Worm (Caenorhabditis elegans): ENCODE results near the gene sfxn-5.

DNA sequence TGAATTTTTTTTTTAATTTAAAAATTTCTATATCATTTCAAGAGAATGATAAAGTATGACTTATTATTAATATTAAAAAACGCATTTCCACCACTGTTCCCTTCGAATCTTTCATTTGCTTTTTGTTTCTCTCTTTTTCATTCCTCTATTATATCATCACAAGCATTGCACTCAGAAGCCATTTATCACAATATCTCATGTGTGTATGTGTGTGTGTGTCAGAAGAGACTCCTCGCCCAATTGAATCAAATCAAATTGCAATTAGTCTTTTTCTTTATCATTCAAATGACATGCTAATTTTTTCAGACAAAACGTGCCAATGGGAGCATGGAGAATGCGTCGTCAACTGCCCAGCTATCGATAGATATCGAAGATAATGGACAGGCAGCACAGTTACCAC lies 11.3 kb upstream of the sfxn-5 start, which contains the start of gene unc-105:
- TF ChIP-seq aly-2 (tag; optimal IDR thresholded peaks at IDR 0.05) (no peak), unc-62 (GFP tag; optimal IDR thresholded peaks at IDR 0.05) (no peak), nhr-6 (tag; optimal IDR thresholded peaks at IDR 0.05) (no peak), snpc-4 (tag; optimal IDR thresholded peaks at IDR 0.05) (no peak), mdl-1 (tag; optimal IDR thresholded peaks at IDR 0.05) (no peak), nhr-237 (tag; optimal IDR thresholded peaks at IDR 0.05) (no peak), unc-39 (tag; optimal IDR thresholded peaks at IDR 0.05) (no peak), lin-13 (GFP tag; optimal IDR thresholded peaks at IDR 0.05) (no peak), nhr-129 (tag; optimal IDR thresholded peaks at IDR 0.05) (no peak), nhr-25 (tag; optimal IDR thresholded peaks at IDR 0.05) (no peak), mab-5 (tag; optimal IDR thresholded peaks at IDR 0.05) (no peak), nhr-12 (tag; optimal IDR thresholded peaks at IDR 0.05) (no peak), egl-27 (tag; optimal IDR thresholded peaks at IDR 0.05) (no peak)
